Fruit fly (Drosophila melanogaster) whole organism, embryonic: ENCODE results near the gene Zaf1.

Experiments used
- Abd-B ChIP-seq: fragments of 200-800 bp; sonication (Bioruptor generic); optimal IDR thresholded peaks from 2 replicates; lab custom pipeline; 2018; ENCODE audit warnings: missing biosample characterization, mild to moderate bottlenecking, missing genetic modification characterization, moderate library complexity
- Blimp-1 ChIP-seq: fragments of 200-800 bp; sonication (Bioruptor generic); optimal IDR thresholded peaks from 3 replicates; lab custom pipeline; 2018; ENCODE audit warnings: missing biosample characterization, missing genetic modification characterization, mild to moderate bottlenecking, moderate library complexity, missing genetic modification reagents
- CG10543 ChIP-seq: fragments of 200-800 bp; sonication (Bioruptor generic); optimal IDR thresholded peaks from 3 replicates; lab custom pipeline; 2017; ENCODE audit warnings: missing biosample characterization, mild to moderate bottlenecking, missing genetic modification characterization, moderate library complexity
- CG11696 ChIP-seq: fragments of 200-800 bp; sonication (Bioruptor generic); IDR thresholded peaks from 2 replicates; pipeline ENCODE4 v1.3.6; 2022; ENCODE audit warnings: missing biosample characterization, missing genetic modification characterization
- CG12071 ChIP-seq: fragments of 200-800 bp; sonication (Bioruptor generic); optimal IDR thresholded peaks from 3 replicates; lab custom pipeline; 2018; ENCODE audit warnings: missing biosample characterization, mild to moderate bottlenecking, missing genetic modification characterization
- CG13424 ChIP-seq: fragments of 200-800 bp; sonication (Bioruptor generic); optimal IDR thresholded peaks from 2 replicates; lab custom pipeline; 2019; ENCODE audit warnings: missing biosample characterization, mild to moderate bottlenecking, missing genetic modification characterization, moderate library complexity
- CG13894 ChIP-seq: fragments of 200-800 bp; sonication (Bioruptor generic); optimal IDR thresholded peaks from 3 replicates; lab custom pipeline; 2018; ENCODE audit warnings: missing biosample characterization, mild to moderate bottlenecking, missing genetic modification characterization, moderate library complexity
- CG14667 ChIP-seq: fragments of 200-800 bp; sonication (Bioruptor generic); IDR thresholded peaks from 2 replicates; pipeline ENCODE4 v1.3.6; 2022; ENCODE audit warnings: missing biosample characterization, missing genetic modification characterization
- CG1602 ChIP-seq: fragments of 200-800 bp; sonication (Bioruptor generic); optimal IDR thresholded peaks from 3 replicates; lab custom pipeline; 2016; ENCODE audit warnings: missing biosample characterization, missing genetic modification characterization
- CG1603 ChIP-seq: fragments of 200-800 bp; sonication (Bioruptor generic); optimal IDR thresholded peaks from 2 replicates; lab custom pipeline; 2019; ENCODE audit warnings: missing biosample characterization, mild to moderate bottlenecking, missing genetic modification characterization, moderate library complexity
- CG16863 ChIP-seq: fragments of 200-800 bp; sonication (Bioruptor generic); optimal IDR thresholded peaks from 3 replicates; lab custom pipeline; 2016; ENCODE audit warnings: missing biosample characterization, missing genetic modification characterization
- CG17568 ChIP-seq: fragments of 200-800 bp; sonication (Bioruptor generic); optimal IDR thresholded peaks from 2 replicates; lab custom pipeline; 2018; ENCODE audit warnings: missing biosample characterization, mild to moderate bottlenecking, missing genetic modification characterization, moderate library complexity
- CG17612 ChIP-seq: fragments of 200-800 bp; sonication (Bioruptor generic); IDR thresholded peaks from 2 replicates; pipeline ENCODE4 v1.3.6; 2022; ENCODE audit warnings: missing biosample characterization, missing genetic modification characterization
- CG18764 ChIP-seq: fragments of 200-800 bp; sonication (Bioruptor generic); optimal IDR thresholded peaks from 3 replicates; lab custom pipeline; 2016; ENCODE audit warnings: missing biosample characterization, missing genetic modification characterization
- CG30020 ChIP-seq: fragments of 200-800 bp; optimal IDR thresholded peaks from 2 replicates; lab custom pipeline; 2019; ENCODE audit warnings: missing biosample characterization, mild to moderate bottlenecking, missing genetic modification characterization, moderate library complexity
- CG3407 ChIP-seq: fragments of 200-800 bp; sonication (Bioruptor generic); optimal IDR thresholded peaks from 2 replicates; lab custom pipeline; 2018; ENCODE audit warnings: missing biosample characterization, mild to moderate bottlenecking, missing genetic modification characterization
- CG42726 ChIP-seq: fragments of 200-800 bp; sonication (Bioruptor generic); IDR thresholded peaks from 2 replicates; pipeline ENCODE4 v1.3.6; 2022; ENCODE audit warnings: missing biosample characterization, missing genetic modification characterization; ENCODE audit not compliant: partially characterized antibody
- CG4360 ChIP-seq: fragments of 200-800 bp; sonication (Bioruptor generic); IDR thresholded peaks from 2 replicates; pipeline ENCODE4 v1.3.6; 2022; ENCODE audit warnings: missing biosample characterization, missing genetic modification characterization
- CG4730 ChIP-seq: fragments of 200-800 bp; sonication (Bioruptor generic); IDR thresholded peaks from 2 replicates; pipeline ENCODE4 v1.3.6; 2022; ENCODE audit warnings: missing biosample characterization, missing genetic modification characterization
- CG6654 ChIP-seq: fragments of 200-800 bp; sonication (Bioruptor generic); optimal IDR thresholded peaks from 2 replicates; lab custom pipeline; 2017; ENCODE audit warnings: missing biosample characterization, mild to moderate bottlenecking, missing genetic modification characterization
- CG8281 ChIP-seq: fragments of 200-800 bp; sonication (Bioruptor generic); optimal IDR thresholded peaks from 2 replicates; lab custom pipeline; 2018; ENCODE audit warnings: missing biosample characterization, mild to moderate bottlenecking, missing genetic modification characterization, moderate library complexity
- CTCF ChIP-seq: fragments of 200-800 bp; sonication (Bioruptor generic); optimal IDR thresholded peaks from 2 replicates; lab custom pipeline; 2017; ENCODE audit warnings: missing biosample characterization, mild to moderate bottlenecking, missing genetic modification characterization, moderate library complexity
- D ChIP-seq, 2 experiments: fragments of 200-800 bp in 1 of 2; fragments of >200 bp in 1 of 2; sonication (Bioruptor generic) in 1 of 2; optimal IDR thresholded peaks; 2 replicates in 1 of 2; 3 replicates in 1 of 2; lab custom pipeline; 2017; ENCODE audit warnings: mild to moderate bottlenecking in 1 of 2, missing biosample characterization in 1 of 2, missing genetic modification characterization in 1 of 2, missing genetic modification reagents in 1 of 2
- Doc3 ChIP-seq: fragments of 200-800 bp; sonication (Bioruptor generic); IDR thresholded peaks from 3 replicates; pipeline ENCODE4 v1.3.6; 2022; ENCODE audit warnings: missing biosample characterization, missing genetic modification characterization; ENCODE audit not compliant: partially characterized antibody
- Eip74EF ChIP-seq, 2 experiments: fragments of 200-800 bp in 1 of 2; fragments of >200 bp in 1 of 2; sonication (Bioruptor generic) in 1 of 2; optimal IDR thresholded peaks; 2 replicates each; lab custom pipeline; 2017 to 2019; ENCODE audit warnings: missing biosample characterization in 2 of 2, missing genetic modification characterization in 2 of 2, mild to moderate bottlenecking in 1 of 2, moderate library complexity in 1 of 2
- HHEX ChIP-seq: fragments of 200-800 bp; sonication (Bioruptor generic); optimal IDR thresholded peaks from 3 replicates; lab custom pipeline; 2017; ENCODE audit warnings: missing biosample characterization, mild to moderate bottlenecking, missing genetic modification characterization, missing genetic modification reagents
- HLHmδ ChIP-seq: fragments of 200-800 bp; sonication (Bioruptor generic); optimal IDR thresholded peaks from 2 replicates; lab custom pipeline; 2018; ENCODE audit warnings: missing biosample characterization, mild to moderate bottlenecking, missing genetic modification characterization, moderate library complexity
- HmgD ChIP-seq: fragments of 200-800 bp; sonication (Bioruptor generic); optimal IDR thresholded peaks from 3 replicates; lab custom pipeline; 2016; ENCODE audit warnings: missing biosample characterization, missing genetic modification characterization
- Hr78 ChIP-seq, 2 experiments: fragments of 200-800 bp in 1 of 2; fragments of >200 bp in 1 of 2; sonication (Bioruptor generic) in 1 of 2; optimal IDR thresholded peaks; 2 replicates each; lab custom pipeline; 2017 to 2019; ENCODE audit warnings: missing biosample characterization in 2 of 2, missing genetic modification characterization in 2 of 2, mild to moderate bottlenecking in 1 of 2, moderate library complexity in 1 of 2
- Lim3 ChIP-seq: fragments of 200-800 bp; sonication (Bioruptor generic); IDR thresholded peaks from 2 replicates; pipeline ENCODE4 v1.3.6; 2022; ENCODE audit warnings: missing biosample characterization, missing genetic modification characterization
- MBD-R2 ChIP-seq: fragments of 200-800 bp; sonication (Bioruptor generic); IDR thresholded peaks from 2 replicates; pipeline ENCODE4 v1.3.6; 2022; ENCODE audit warnings: missing biosample characterization, missing genetic modification characterization
- Mrtf ChIP-seq: fragments of 200-800 bp; sonication (Bioruptor generic); IDR thresholded peaks from 3 replicates; pipeline ENCODE4 v1.3.6; 2022; ENCODE audit warnings: missing biosample characterization, missing genetic modification characterization
- NfI ChIP-seq: fragments of 200-800 bp; sonication (Bioruptor generic); optimal IDR thresholded peaks from 3 replicates; lab custom pipeline; 2018; ENCODE audit warnings: missing biosample characterization, mild to moderate bottlenecking, missing genetic modification characterization, moderate library complexity
- Spps ChIP-seq: fragments of 200-800 bp; sonication (Bioruptor generic); optimal IDR thresholded peaks from 2 replicates; lab custom pipeline; 2018; ENCODE audit warnings: missing biosample characterization, mild to moderate bottlenecking, missing genetic modification characterization
- Xbp1 ChIP-seq: fragments of 200-800 bp; sonication (Bioruptor generic); optimal IDR thresholded peaks from 3 replicates; lab custom pipeline; 2016; ENCODE audit warnings: missing biosample characterization, mild to moderate bottlenecking, missing genetic modification characterization
- ap ChIP-seq: fragments of 200-800 bp; sonication (Bioruptor generic); IDR thresholded peaks from 2 replicates; pipeline ENCODE4 v1.3.6; 2022; ENCODE audit warnings: missing biosample characterization, missing genetic modification characterization
- ase ChIP-seq: fragments of 200-800 bp; sonication (Bioruptor generic); IDR thresholded peaks from 3 replicates; pipeline ENCODE4 v1.3.6; 2022; ENCODE audit warnings: missing biosample characterization, missing genetic modification characterization
- cato ChIP-seq: fragments of 200-800 bp; sonication (Bioruptor generic); optimal IDR thresholded peaks from 2 replicates; lab custom pipeline; 2016; ENCODE audit warnings: missing biosample characterization, missing genetic modification characterization, borderline replicate concordance
- chm ChIP-seq: fragments of 200-800 bp; sonication (Bioruptor generic); IDR thresholded peaks from 2 replicates; pipeline ENCODE4 v1.3.6; 2022; ENCODE audit warnings: missing biosample characterization, missing genetic modification characterization
- ci ChIP-seq: fragments of 200-800 bp; sonication (Bioruptor generic); IDR thresholded peaks from 3 replicates; pipeline ENCODE4 v1.3.6; 2022; ENCODE audit warnings: missing biosample characterization, missing genetic modification characterization
- crc ChIP-seq: fragments of 200-800 bp; sonication (Bioruptor generic); optimal IDR thresholded peaks from 2 replicates; lab custom pipeline; 2016; ENCODE audit warnings: missing biosample characterization, missing genetic modification characterization
- fu2 ChIP-seq: fragments of 200-800 bp; sonication (Bioruptor generic); optimal IDR thresholded peaks from 2 replicates; lab custom pipeline; 2016; ENCODE audit warnings: missing biosample characterization, missing genetic modification characterization
- gce ChIP-seq: fragments of 200-800 bp; sonication (Bioruptor generic); IDR thresholded peaks from 3 replicates; pipeline ENCODE4 v1.3.6; 2022; ENCODE audit warnings: missing biosample characterization, missing genetic modification characterization
- gro ChIP-seq: fragments of 200-800 bp; sonication (Bioruptor generic); optimal IDR thresholded peaks from 2 replicates; lab custom pipeline; 2016; ENCODE audit warnings: missing biosample characterization, missing genetic modification characterization
- knrl ChIP-seq: fragments of 200-800 bp; sonication (Bioruptor generic); IDR thresholded peaks from 3 replicates; pipeline ENCODE4 v1.3.6; 2022; ENCODE audit warnings: missing biosample characterization, missing genetic modification characterization; ENCODE audit not compliant: partially characterized antibody
- lilli ChIP-seq: fragments of 200-800 bp; sonication (Bioruptor generic); optimal IDR thresholded peaks from 3 replicates; lab custom pipeline; 2016; ENCODE audit warnings: missing biosample characterization, missing genetic modification characterization
- onecut ChIP-seq: fragments of 200-800 bp; sonication (Bioruptor generic); IDR thresholded peaks from 2 replicates; pipeline ENCODE4 v1.3.6; 2022; ENCODE audit warnings: missing biosample characterization, missing genetic modification characterization
- phol ChIP-seq: fragments of 200-800 bp; sonication (Bioruptor generic); optimal IDR thresholded peaks from 3 replicates; lab custom pipeline; 2018; ENCODE audit warnings: missing biosample characterization, mild to moderate bottlenecking, missing genetic modification characterization, moderate library complexity
- run ChIP-seq: fragments of 200-800 bp; sonication (Bioruptor generic); optimal IDR thresholded peaks from 3 replicates; lab custom pipeline; 2018; ENCODE audit warnings: missing biosample characterization, mild to moderate bottlenecking, missing genetic modification characterization
- seq ChIP-seq: fragments of 200-800 bp; sonication (Bioruptor generic); IDR thresholded peaks from 2 replicates; pipeline ENCODE4 v1.3.6; 2022; ENCODE audit warnings: missing biosample characterization, missing genetic modification characterization
- stwl ChIP-seq: fragments of 200-800 bp; sonication (Bioruptor generic); optimal IDR thresholded peaks from 3 replicates; lab custom pipeline; 2018; ENCODE audit warnings: missing biosample characterization, mild to moderate bottlenecking, missing genetic modification characterization, moderate library complexity

Zaf1 gene

dm6 chr3R:11626571-11626970 lies 1.1 kb upstream of the Zaf1 start, which contains the start of the genes CG6813 and CG18764 (continued):
- TF ChIP-seq CG17612 (GFP tag; lab: Robert Waterston, UW) (no peak), phol (tag; lab: Kevin White, UChicago) (no peak), HHEX (GFP tag; lab: Kevin White, UChicago) (no peak), Abd-B (no peak), CG42726 (GFP tag; lab: Robert Waterston, UW) (no peak), CTCF (GFP tag; lab: Kevin White, UChicago) (no peak), Spps (tag; lab: Kevin White, UChicago) (no peak), CG1603 (tag; lab: Kevin White, UChicago) (peak; percentile 34), CG14667 (GFP tag; lab: Robert Waterston, UW) (no peak), stwl (tag; lab: Kevin White, UChicago) (peak; percentile 59), CG3407 (GFP tag; lab: Kevin White, UChicago) (no peak), HLHmδ (no peak), CG8281 (no peak), run (tag; lab: Kevin White, UChicago) (no peak), gce (GFP tag; lab: Robert Waterston, UW) (no peak), HmgD (GFP tag; lab: Kevin White, UChicago) (no peak), seq (GFP tag; lab: Robert Waterston, UW) (no peak), knrl (GFP tag; lab: Robert Waterston, UW) (no peak), chm (GFP tag; lab: Robert Waterston, UW) (no peak), ap (no peak), CG13424 (tag; lab: Kevin White, UChicago) (no peak), ci (GFP tag; lab: Robert Waterston, UW) (no peak), Hr78 (GFP tag; optimal IDR thresholded peaks at IDR 0.05; lab: Kevin White, UChicago) (no peak), CG12071 (no peak), CG4360 (GFP tag; lab: Robert Waterston, UW) (no peak), Eip74EF (GFP tag; optimal IDR thresholded peaks at IDR 0.05; lab: Kevin White, UChicago) (no peak), CG30020 (tag; lab: Kevin White, UChicago) (peak; percentile 0), CG11696 (GFP tag; lab: Robert Waterston, UW) (no peak), CG13894 (no peak), gro (no peak), Blimp-1 (GFP tag; lab: Kevin White, UChicago) (no peak), CG16863 (no peak), Doc3 (GFP tag; lab: Robert Waterston, UW) (peak; percentile 26; the same call in 1 of the 3 replicates), CG17568 (GFP tag; lab: Kevin White, UChicago) (no peak), cato (no peak), D (optimal IDR thresholded peaks at IDR 0.05; lab: Kevin White, UChicago) (no peak), D (GFP tag; optimal IDR thresholded peaks at IDR 0.05; lab: Kevin White, UChicago) (no peak), lilli (no peak), onecut (GFP tag; lab: Robert Waterston, UW) (peak; percentile 68; the same call in 1 of the 2 replicates), Xbp1 (GFP tag; lab: Kevin White, UChicago) (no peak), MBD-R2 (GFP tag; lab: Robert Waterston, UW) (peak; percentile 72), crc (GFP tag; lab: Kevin White, UChicago) (no peak), Lim3 (GFP tag; lab: Robert Waterston, UW) (no peak), CG10543 (GFP tag; lab: Kevin White, UChicago) (no peak), CG18764 (GFP tag; lab: Kevin White, UChicago) (no peak), ase (GFP tag; lab: Robert Waterston, UW) (no peak), CG6654 (GFP tag; lab: Kevin White, UChicago) (no peak), NfI (no peak), Mrtf (GFP tag; lab: Robert Waterston, UW) (no peak), fu2 (GFP tag; lab: Kevin White, UChicago) (no peak), CG1602 (GFP tag; lab: Kevin White, UChicago) (no peak), CG4730 (GFP tag; lab: Robert Waterston, UW) (no peak)
